Worm (Caenorhabditis elegans): Measurements from ENCODE around the gene glb-10.

DNA sequence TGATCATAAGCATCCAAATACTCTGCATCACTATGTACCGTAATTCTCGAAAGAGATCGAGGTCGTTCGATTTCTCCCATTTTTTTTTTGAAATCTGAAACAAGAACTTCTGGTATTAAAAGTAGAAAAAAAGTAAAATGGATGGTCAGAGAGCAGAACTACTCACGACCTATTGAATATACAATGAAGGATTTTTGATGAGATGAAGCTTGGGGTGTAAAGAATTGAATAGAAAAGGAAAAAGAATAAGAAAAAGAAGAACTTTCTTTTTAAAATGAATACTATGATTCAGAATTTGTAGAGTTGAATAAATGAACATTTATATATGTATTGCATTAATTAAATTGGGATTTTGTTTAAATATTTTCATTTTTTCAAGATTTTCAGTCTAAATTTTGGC, 24.8 kb upstream of the glb-10 start, which contains the start of gene ttc-39B:
- TF ChIP-seq ceh-90 (tag; optimal IDR thresholded peaks at IDR 0.05) (no peak), sox-4 (tag; optimal IDR thresholded peaks at IDR 0.05) (no peak), Y116A8C.19 (tag; optimal IDR thresholded peaks at IDR 0.05; ENCODE audit: borderline replicate concordance) (no peak), sptf-1 (tag; optimal IDR thresholded peaks at IDR 0.05) (no peak), nhr-11 (tag; optimal IDR thresholded peaks at IDR 0.05) (no peak), nhr-28 (tag; optimal IDR thresholded peaks at IDR 0.05) (no peak), elt-3 (tag; optimal IDR thresholded peaks at IDR 0.05) (no peak), lin-39 (tag; optimal IDR thresholded peaks at IDR 0.05) (no peak), lsy-2 (tag; optimal IDR thresholded peaks at IDR 0.05) (no peak), aha-1 (tag; optimal IDR thresholded peaks at IDR 0.05) (no peak), unc-130 (tag; optimal IDR thresholded peaks at IDR 0.05) (no peak)
